Fruit fly (Drosophila melanogaster): Measurements from ENCODE around the gene CG31810.

CG31810 gene

dm6 chr2L:16819714-16820113 lies 32.5 kb downstream of the CG31810 start (continued):
- TF ChIP-seq CG6765 (GFP tag; optimal IDR thresholded peaks at IDR 0.05) (peak; percentile 51), Tbp (GFP tag; optimal IDR thresholded peaks at IDR 0.05) (no peak), nmo (GFP tag; optimal IDR thresholded peaks at IDR 0.05) (no peak), pum (GFP tag; optimal IDR thresholded peaks at IDR 0.05) (no peak), CG33213 (GFP tag; optimal IDR thresholded peaks at IDR 0.05) (no peak), dysf (GFP tag; IDR thresholded peaks at IDR 0.05) (no peak), CG10267 (tag; optimal IDR thresholded peaks at IDR 0.05) (no peak), CG14014 (GFP tag; IDR thresholded peaks at IDR 0.05) (peak; percentile 40; the same call in 1 of the 2 replicates), CG32767 (GFP tag; IDR thresholded peaks at IDR 0.05) (no peak), Vsx1 (GFP tag; optimal IDR thresholded peaks at IDR 0.05) (peak; percentile 62), MESR4 (GFP tag; optimal IDR thresholded peaks at IDR 0.05) (no peak), schlank (tag; optimal IDR thresholded peaks at IDR 0.05) (peak; percentile 10), Hsf (GFP tag; optimal IDR thresholded peaks at IDR 0.05) (no peak), Doc3 (GFP tag; IDR thresholded peaks at IDR 0.05; ENCODE audit: partially characterized antibody) (no peak), nau (GFP tag; optimal IDR thresholded peaks at IDR 0.05) (no peak), Ets97D (GFP tag; optimal IDR thresholded peaks at IDR 0.05) (no peak), Rx (GFP tag; IDR thresholded peaks at IDR 0.05) (no peak), Optix (GFP tag; IDR thresholded peaks at IDR 0.05) (no peak), Sry-δ (GFP tag; optimal IDR thresholded peaks at IDR 0.05) (no peak), phol (tag; optimal IDR thresholded peaks at IDR 0.05) (no peak), dmrt99B (tag; optimal IDR thresholded peaks at IDR 0.05) (no peak), CG13296 (GFP tag; optimal IDR thresholded peaks at IDR 0.05) (peak; percentile 79), CG4360 (GFP tag; IDR thresholded peaks at IDR 0.05) (no peak), TFAM (GFP tag; optimal IDR thresholded peaks at IDR 0.05) (no peak), cato (GFP tag; optimal IDR thresholded peaks at IDR 0.05; ENCODE audit: borderline replicate concordance) (no peak), CG4730 (GFP tag; IDR thresholded peaks at IDR 0.05) (no peak), CG5953 (GFP tag; IDR thresholded peaks at IDR 0.05) (no peak), CG10543 (GFP tag; optimal IDR thresholded peaks at IDR 0.05) (peak; percentile 52), z (GFP tag; IDR thresholded peaks at IDR 0.05) (peak; percentile 48; the same call in 1 of the 3 replicates), Sox102F (GFP tag; optimal IDR thresholded peaks at IDR 0.05) (no peak), grau (tag; optimal IDR thresholded peaks at IDR 0.05) (peak; percentile 37), dpn (GFP tag; optimal IDR thresholded peaks at IDR 0.05) (no peak), CG10654 (GFP tag; optimal IDR thresholded peaks at IDR 0.05) (no peak), sens (GFP tag) (peak; percentile 20), sisA (GFP tag; IDR thresholded peaks at IDR 0.05) (no peak), ham (GFP tag; IDR thresholded peaks at IDR 0.05) (no peak), ato (GFP tag; IDR thresholded peaks at IDR 0.05; ENCODE audit: partially characterized antibody) (no peak), danr (GFP tag; IDR thresholded peaks at IDR 0.05) (no peak), CG10431 (GFP tag; optimal IDR thresholded peaks at IDR 0.05) (no peak), CG7987 (GFP tag; optimal IDR thresholded peaks at IDR 0.05) (no peak), Fer1 (GFP tag; optimal IDR thresholded peaks at IDR 0.05) (peak; percentile 54), CG8089 (GFP tag; optimal IDR thresholded peaks at IDR 0.05) (no peak), Bdp1 (GFP tag; optimal IDR thresholded peaks at IDR 0.05) (no peak), CG3065 (GFP tag; optimal IDR thresholded peaks at IDR 0.05) (no peak), pros (GFP tag; optimal IDR thresholded peaks at IDR 0.05) (no peak), odd (GFP tag; optimal IDR thresholded peaks at IDR 0.05) (peak; percentile 62), CG8388 (GFP tag; optimal IDR thresholded peaks at IDR 0.05) (no peak), ATbp (GFP tag; optimal IDR thresholded peaks at IDR 0.05) (peak; percentile 15), HHEX (GFP tag; optimal IDR thresholded peaks at IDR 0.05) (peak; percentile 27), CG17912 (GFP tag; optimal IDR thresholded peaks at IDR 0.05) (no peak), bab2 (GFP tag; optimal IDR thresholded peaks at IDR 0.05) (no peak), CG12769 (tag; optimal IDR thresholded peaks at IDR 0.05) (no peak)
